Worm (Caenorhabditis elegans) whole organism, L1 larva: ENCODE measurements around the gene sshk-1.

Experiments
- C04F5.9 ChIP-seq: sonication (generic microtip); optimal IDR thresholded peaks from 2 replicates; lab custom pipeline; 2016; ENCODE audit warnings: missing genetic modification characterization, missing compliant biosample characterization
- C34B4.2 ChIP-seq: sonication (generic microtip); optimal IDR thresholded peaks from 2 replicates; lab custom pipeline; 2017; ENCODE audit warnings: mild to moderate bottlenecking, missing genetic modification characterization, missing compliant biosample characterization
- aha-1 ChIP-seq: fragments of 150-350 bp; optimal IDR thresholded peaks from 2 replicates; lab custom pipeline; 2014; ENCODE audit warnings: missing biosample characterization, missing genetic modification characterization
- aly-2 ChIP-seq: fragments of 150-350 bp; optimal IDR thresholded peaks from 2 replicates; lab custom pipeline; 2014; ENCODE audit warnings: missing biosample characterization, missing genetic modification characterization
- blmp-1 ChIP-seq: fragments of 150-350 bp; optimal IDR thresholded peaks from 2 replicates; lab custom pipeline; 2014; ENCODE audit warnings: missing biosample characterization, missing genetic modification characterization
- ceh-82 ChIP-seq, 3 experiments: fragments of 150-350 bp in 1 of 3; sonication (generic microtip) in 2 of 3; optimal IDR thresholded peaks; 2 replicates each; lab custom pipeline; 2014 to 2017; ENCODE audit warnings: missing biosample characterization in 3 of 3, missing genetic modification characterization in 3 of 3
- ceh-88 ChIP-seq: fragments of 200-800 bp; sonication (Bioruptor generic); IDR thresholded peaks from 2 replicates; pipeline ENCODE4 v1.3.6; 2022; ENCODE audit warnings: missing genetic modification characterization, missing compliant biosample characterization
- ceh-90 ChIP-seq: sonication (generic microtip); optimal IDR thresholded peaks from 2 replicates; lab custom pipeline; 2016; ENCODE audit warnings: missing genetic modification characterization, missing compliant biosample characterization
- ces-1 ChIP-seq: fragments of 150-350 bp; optimal IDR thresholded peaks from 2 replicates; lab custom pipeline; 2014; ENCODE audit warnings: missing biosample characterization, missing genetic modification reagents, missing genetic modification characterization
- dsc-1 ChIP-seq: sonication (generic microtip); optimal IDR thresholded peaks from 2 replicates; lab custom pipeline; 2016; ENCODE audit warnings: mild to moderate bottlenecking, missing genetic modification characterization, missing compliant biosample characterization
- efl-1 ChIP-seq, 4 experiments: fragments of 150-350 bp; optimal IDR thresholded peaks in 3 of 4; peaks in 1 of 4; 1 replicate in 1 of 4; 2 replicates in 3 of 4; lab custom pipeline; 2014; ENCODE audit warnings: missing biosample characterization in 2 of 4, missing genetic modification characterization in 2 of 4, missing genetic modification reagents in 2 of 4
- efl-3 ChIP-seq: fragments of 200-800 bp; sonication (Bioruptor generic); optimal IDR thresholded peaks from 2 replicates; lab custom pipeline; 2018; ENCODE audit warnings: mild to moderate bottlenecking, missing genetic modification characterization, missing compliant biosample characterization
- egl-13 ChIP-seq: sonication (generic microtip); optimal IDR thresholded peaks from 2 replicates; lab custom pipeline; 2016; ENCODE audit warnings: missing genotype, missing genetic modification reagents, missing genetic modification characterization, missing compliant biosample characterization
- egl-27 ChIP-seq, 2 experiments: fragments of 150-350 bp in 1 of 2; sonication (generic microtip); optimal IDR thresholded peaks; 3 replicates each; lab custom pipeline; 2017 to 2018; ENCODE audit warnings: missing biosample characterization in 2 of 2, missing genetic modification characterization in 2 of 2, missing genetic modification reagents in 2 of 2
- elt-2 ChIP-seq: sonication (generic microtip); optimal IDR thresholded peaks from 2 replicates; lab custom pipeline; 2016; ENCODE audit warnings: missing genetic modification characterization, mild to moderate bottlenecking, inconsistent platforms, missing compliant biosample characterization, missing genetic modification reagents
- elt-3 ChIP-seq, 6 experiments: fragments of 150-350 bp in 1 of 6; sonication (generic microtip); optimal IDR thresholded peaks; 2 replicates each; lab custom pipeline; 2017 to 2018; ENCODE audit warnings: missing biosample characterization in 6 of 6, missing genetic modification characterization in 6 of 6, inconsistent platforms in 1 of 6
- ets-5 ChIP-seq: fragments of 200-800 bp; sonication (Bioruptor generic); IDR thresholded peaks from 2 replicates; pipeline ENCODE4 v1.3.6; 2022; ENCODE audit warnings: missing genetic modification characterization, missing compliant biosample characterization
- fkh-8 ChIP-seq: sonication (generic microtip); optimal IDR thresholded peaks from 2 replicates; lab custom pipeline; 2016; ENCODE audit warnings: mild to moderate bottlenecking, missing genetic modification characterization, missing compliant biosample characterization
- hpl-2 ChIP-seq: fragments of 150-350 bp; optimal IDR thresholded peaks from 2 replicates; lab custom pipeline; 2014; ENCODE audit warnings: missing biosample characterization, missing genetic modification reagents, missing genetic modification characterization
- isw-1 ChIP-seq: fragments of 200-800 bp; sonication (Bioruptor generic); IDR thresholded peaks from 2 replicates; pipeline ENCODE4 v1.3.6; 2022; ENCODE audit warnings: missing genetic modification characterization, missing compliant biosample characterization
- jun-1 ChIP-seq: fragments of 150-350 bp; optimal IDR thresholded peaks from 2 replicates; lab custom pipeline; 2014; ENCODE audit warnings: missing biosample characterization, missing genetic modification reagents, missing genetic modification characterization
- lin-15B ChIP-seq: fragments of 150-350 bp; sonication (generic microtip); optimal IDR thresholded peaks from 3 replicates; lab custom pipeline; 2014; ENCODE audit warnings: missing biosample characterization, missing genetic modification characterization
- lin-35 ChIP-seq, 2 experiments: fragments of 150-350 bp; optimal IDR thresholded peaks; 2 replicates each; lab custom pipeline; 2014; ENCODE audit warnings: missing biosample characterization in 2 of 2, missing genetic modification characterization in 2 of 2, missing genetic modification reagents in 2 of 2
- lin-39 ChIP-seq: fragments of 150-350 bp; optimal IDR thresholded peaks from 2 replicates; lab custom pipeline; 2014; ENCODE audit warnings: missing biosample characterization, missing genetic modification reagents, missing genetic modification characterization
- lsy-2 ChIP-seq, 2 experiments: fragments of 150-350 bp; optimal IDR thresholded peaks; 2 replicates each; lab custom pipeline; 2014; ENCODE audit warnings: missing biosample characterization in 2 of 2, missing genetic modification characterization in 2 of 2
- nhr-12 ChIP-seq: sonication (generic microtip); optimal IDR thresholded peaks from 2 replicates; lab custom pipeline; 2017; ENCODE audit warnings: missing biosample characterization, missing genetic modification characterization
- nhr-19 ChIP-seq: fragments of 200-800 bp; sonication (Bioruptor generic); conservative IDR thresholded peaks from 2 replicates; pipeline ENCODE4 v1.3.6; 2022; ENCODE audit warnings: missing genetic modification characterization, missing compliant biosample characterization
- nhr-20 ChIP-seq: sonication (generic microtip); optimal IDR thresholded peaks from 2 replicates; lab custom pipeline; 2016; ENCODE audit warnings: mild to moderate bottlenecking, missing genetic modification characterization, missing compliant biosample characterization
- nhr-47 ChIP-seq: sonication (generic microtip); optimal IDR thresholded peaks from 2 replicates; lab custom pipeline; 2016; ENCODE audit warnings: mild to moderate bottlenecking, missing genetic modification characterization, moderate library complexity, missing compliant biosample characterization
- nhr-76 ChIP-seq: sonication (generic microtip); optimal IDR thresholded peaks from 2 replicates; lab custom pipeline; 2017; ENCODE audit warnings: missing biosample characterization, missing genetic modification characterization
- nhr-77 ChIP-seq: fragments of 150-350 bp; optimal IDR thresholded peaks from 2 replicates; lab custom pipeline; 2014; ENCODE audit warnings: missing biosample characterization, missing genetic modification characterization
- nhr-84 ChIP-seq: sonication (generic microtip); optimal IDR thresholded peaks from 2 replicates; lab custom pipeline; 2017; ENCODE audit warnings: missing biosample characterization, missing genetic modification characterization
- pax-3 ChIP-seq: fragments of 200-800 bp; sonication (Bioruptor generic); optimal IDR thresholded peaks from 2 replicates; lab custom pipeline; 2018; ENCODE audit warnings: mild to moderate bottlenecking, missing genetic modification characterization, moderate library complexity, missing compliant biosample characterization
- pqm-1 ChIP-seq: sonication (generic microtip); optimal IDR thresholded peaks from 3 replicates; lab custom pipeline; 2017; ENCODE audit warnings: missing biosample characterization, missing genetic modification characterization
- rnt-1 ChIP-seq: sonication (generic microtip); optimal IDR thresholded peaks from 2 replicates; lab custom pipeline; 2016; ENCODE audit warnings: mild to moderate bottlenecking, missing genetic modification characterization, moderate library complexity, missing compliant biosample characterization
- snpc-4 ChIP-seq: fragments of 150-350 bp; optimal IDR thresholded peaks from 2 replicates; lab custom pipeline; 2014; ENCODE audit warnings: missing biosample characterization, missing genetic modification characterization
- sox-4 ChIP-seq: sonication (generic microtip); optimal IDR thresholded peaks from 2 replicates; lab custom pipeline; 2016; ENCODE audit warnings: missing genetic modification characterization, missing compliant biosample characterization
- sptf-1 ChIP-seq: fragments of 150-350 bp; optimal IDR thresholded peaks from 2 replicates; lab custom pipeline; 2014; ENCODE audit warnings: missing biosample characterization, missing genetic modification characterization
- sup-37 ChIP-seq: fragments of 200-800 bp; sonication (Bioruptor generic); optimal IDR thresholded peaks from 2 replicates; lab custom pipeline; 2018; ENCODE audit warnings: mild to moderate bottlenecking, missing genetic modification characterization, missing compliant biosample characterization
- tbx-2 ChIP-seq: sonication (generic microtip); optimal IDR thresholded peaks from 2 replicates; lab custom pipeline; 2016; ENCODE audit warnings: missing genetic modification characterization, missing compliant biosample characterization
- tlp-1 ChIP-seq: fragments of 150-350 bp; optimal IDR thresholded peaks from 2 replicates; lab custom pipeline; 2014; ENCODE audit warnings: missing biosample characterization, missing genetic modification characterization
- unc-30 ChIP-seq: sonication (generic microtip); optimal IDR thresholded peaks from 2 replicates; lab custom pipeline; 2017; ENCODE audit warnings: missing biosample characterization, missing genetic modification characterization
- unc-62 ChIP-seq: fragments of 150-350 bp; optimal IDR thresholded peaks from 2 replicates; lab custom pipeline; 2014; ENCODE audit warnings: missing biosample characterization, missing genetic modification reagents, missing genetic modification characterization
- vab-15 ChIP-seq: sonication (generic microtip); optimal IDR thresholded peaks from 2 replicates; lab custom pipeline; 2017; ENCODE audit warnings: missing genotype, mild to moderate bottlenecking, missing genetic modification characterization, missing compliant biosample characterization
- xbp-1 ChIP-seq: sonication (generic microtip); optimal IDR thresholded peaks from 2 replicates; lab custom pipeline; 2016; ENCODE audit warnings: missing genetic modification characterization, missing compliant biosample characterization
- zag-1 ChIP-seq: fragments of 150-350 bp; optimal IDR thresholded peaks from 2 replicates; lab custom pipeline; 2014; ENCODE audit warnings: missing biosample characterization, missing genetic modification characterization
- ztf-11 ChIP-seq, 2 experiments: sonication (generic microtip); optimal IDR thresholded peaks; 2 replicates each; lab custom pipeline; 2016 to 2017; ENCODE audit warnings: missing genetic modification characterization in 2 of 2, missing biosample characterization in 1 of 2, missing compliant biosample characterization in 1 of 2
- ztf-4 ChIP-seq: fragments of 150-350 bp; optimal IDR thresholded peaks from 2 replicates; lab custom pipeline; 2014; ENCODE audit warnings: missing biosample characterization, missing genetic modification characterization

sshk-1 gene

ce11 chrV:20780400-20780799 is 35.5 kb upstream of the sshk-1 start, which contains the start of gene hif-1:
TSS of gene hif-1 (plus strand) at chrV:20780407.
- TF ChIP-seq egl-13 (tag; lab: Kevin White, UChicago) = peak; percentile 31
- no peak for TF ChIP-seq pax-3 (tag; lab: Kevin White, UChicago)
- TF ChIP-seq rnt-1 = peak; percentile 13
- peak in 1 of 2 experiments; percentile 57 for TF ChIP-seq lsy-2 (tag; optimal IDR thresholded peaks at IDR 0.05; lab: Kevin White, UChicago)
- no peak for TF ChIP-seq tbx-2 (tag; lab: Kevin White, UChicago)

- TF ChIP-seq unc-62 (GFP tag; lab: Kevin White, UChicago) = peak; percentile 27
- TF ChIP-seq efl-1 (optimal IDR thresholded peaks at IDR 0.05; lab: Kevin White, UChicago) = no peak
- peak in 1 of 2 experiments; percentile 54 for TF ChIP-seq efl-1 (GFP tag; optimal IDR thresholded peaks at IDR 0.05 in 1 of 2; lab: Kevin White, UChicago)
- TF ChIP-seq isw-1 (GFP tag; lab: Robert Waterston, UW) = no peak
Observed at ce11 chrV:20781346-20781952, 34.5 kb upstream of the sshk-1 start.

- TF ChIP-seq ztf-4 (tag; lab: Kevin White, UChicago) (peak; percentile 26), ces-1 (peak; percentile 84), egl-27 (tag; optimal IDR thresholded peaks at IDR 0.05; lab: Kevin White, UChicago) (no peak), efl-1 (optimal IDR thresholded peaks at IDR 0.05; lab: Kevin White, UChicago) (peak in 1 of 2 experiments; percentile 28), efl-1 (GFP tag; optimal IDR thresholded peaks at IDR 0.05 in 1 of 2; lab: Kevin White, UChicago) (peak in 1 of 2 experiments; percentile 9), aha-1 (tag; lab: Kevin White, UChicago) (no peak), pax-3 (tag; lab: Kevin White, UChicago) (no peak), C04F5.9 (tag; lab: Kevin White, UChicago) (no peak), elt-2 (tag; lab: Kevin White, UChicago) (no peak), nhr-12 (tag; lab: Kevin White, UChicago) (no peak), blmp-1 (tag; lab: Kevin White, UChicago) (no peak), ets-5 (no peak), nhr-84 (tag; lab: Kevin White, UChicago) (no peak), nhr-20 (tag; lab: Kevin White, UChicago) (peak; percentile 84), ztf-11 (tag; optimal IDR thresholded peaks at IDR 0.05; lab: Kevin White, UChicago) (no peak), pqm-1 (tag; lab: Kevin White, UChicago) (no peak), aly-2 (tag; lab: Kevin White, UChicago) (peak; percentile 27), vab-15 (tag; lab: Kevin White, UChicago) (no peak), jun-1 (tag; lab: Kevin White, UChicago) (no peak), unc-30 (tag; lab: Kevin White, UChicago) (no peak), xbp-1 (tag; lab: Kevin White, UChicago) (peak; percentile 34), fkh-8 (tag; lab: Kevin White, UChicago) (peak; percentile 93), lin-39 (tag; lab: Kevin White, UChicago) (no peak), ceh-88 (GFP tag; lab: Robert Waterston, UW) (no peak), tlp-1 (tag; lab: Kevin White, UChicago) (no peak), hpl-2 (GFP tag; lab: Kevin White, UChicago) (no peak), elt-3 (tag; optimal IDR thresholded peaks at IDR 0.05; lab: Kevin White, UChicago) (no peak), lin-15B (tag; lab: Kevin White, UChicago) (no peak), nhr-76 (tag; lab: Kevin White, UChicago) (no peak), lin-35 (GFP tag; optimal IDR thresholded peaks at IDR 0.05; lab: Kevin White, UChicago) (peak in 1 of 2 experiments; percentile 33), sox-4 (peak; percentile 0), dsc-1 (tag; lab: Kevin White, UChicago) (peak; percentile 57), C34B4.2 (tag; lab: Kevin White, UChicago) (no peak), nhr-19 (GFP tag; lab: Robert Waterston, UW) (peak; percentile 83), tbx-2 (tag; lab: Kevin White, UChicago) (peak; percentile 74), efl-3 (no peak), sptf-1 (tag; lab: Kevin White, UChicago) (no peak), sup-37 (no peak), ceh-82 (tag; optimal IDR thresholded peaks at IDR 0.05; lab: Kevin White, UChicago) (peak; percentile 23 to 84 (median 38)), snpc-4 (tag; lab: Kevin White, UChicago) (no peak), nhr-77 (tag; lab: Kevin White, UChicago) (no peak), nhr-47 (tag; lab: Kevin White, UChicago) (peak; percentile 80), ceh-90 (tag; lab: Kevin White, UChicago) (no peak), zag-1 (tag; lab: Kevin White, UChicago) (peak; percentile 88)
Observed at ce11 chrV:20782188-20782587, 33.8 kb upstream of the sshk-1 start.
